Fruit fly (Drosophila melanogaster): ENCODE data around the gene CG31709.

CG31709 gene

DNA sequence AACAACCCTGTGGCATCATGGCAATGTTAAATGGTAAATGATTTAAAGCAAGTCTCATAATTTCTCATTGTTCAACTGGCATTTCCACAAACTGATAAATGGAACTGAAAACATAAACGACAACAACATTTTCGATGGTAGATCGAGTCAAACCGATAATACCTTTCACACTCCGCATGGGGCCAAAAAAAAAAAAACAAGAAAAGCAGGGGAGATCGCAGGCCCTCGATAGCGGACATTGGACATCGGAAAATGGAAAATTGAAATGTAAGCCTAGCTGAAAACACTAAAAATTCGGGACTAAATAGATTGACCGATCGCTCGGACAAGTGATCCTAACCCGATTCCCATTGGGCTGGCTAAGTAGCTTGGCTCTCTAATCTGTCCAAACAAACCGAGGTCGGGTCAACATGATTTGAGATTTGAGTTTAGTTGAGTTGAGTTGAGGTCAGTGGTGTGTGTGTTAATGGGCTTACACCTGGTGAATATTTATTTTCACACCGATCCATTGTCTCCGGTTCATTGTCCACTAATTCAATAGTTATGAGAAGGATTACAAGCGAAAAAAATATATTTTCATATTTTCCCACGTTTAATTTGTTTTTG lies 4.8 kb upstream of the CG31709 start:
- TF ChIP-seq grn (GFP tag; optimal IDR thresholded peaks at IDR 0.05) (peak; percentile 95), zen (tag; optimal IDR thresholded peaks at IDR 0.05) (peak; percentile 40), oc (tag; optimal IDR thresholded peaks at IDR 0.05) (peak; percentile 46), mld (GFP tag; IDR thresholded peaks at IDR 0.05; ENCODE audit: partially characterized antibody) (no peak), CG4360 (GFP tag; IDR thresholded peaks at IDR 0.05) (peak; percentile 70), sqz (GFP tag; optimal IDR thresholded peaks at IDR 0.05) (peak; percentile 61), D19A (tag; optimal IDR thresholded peaks at IDR 0.05) (no peak), CG15479 (GFP tag; optimal IDR thresholded peaks at IDR 0.05) (peak; percentile 5), ac (GFP tag; optimal IDR thresholded peaks at IDR 0.05) (peak; percentile 17), insv (GFP tag; optimal IDR thresholded peaks at IDR 0.05) (peak in 1 of 2 experiments; percentile 71), CG6854 (GFP tag; optimal IDR thresholded peaks at IDR 0.05) (no peak), tll (GFP tag; optimal IDR thresholded peaks at IDR 0.05) (peak in 1 of 2 experiments; percentile 94)

- TF ChIP-seq chif (GFP tag; optimal IDR thresholded peaks at IDR 0.05) = peak in 1 of 2 experiments; percentile 9
- TF ChIP-seq cg (GFP tag; optimal IDR thresholded peaks at IDR 0.05) = peak; percentile 78
- peak; percentile 54 for TF ChIP-seq oc (tag; optimal IDR thresholded peaks at IDR 0.05)
- TF ChIP-seq CG2678 (tag; optimal IDR thresholded peaks at IDR 0.05) = no peak
- TF ChIP-seq CG17829 (tag; optimal IDR thresholded peaks at IDR 0.05) = peak; percentile 90
- peak; percentile 98 for TF ChIP-seq Nf-YC (tag; optimal IDR thresholded peaks at IDR 0.05)
- peak; percentile 23; the same call in 1 of the 2 replicates for TF ChIP-seq seq (GFP tag; IDR thresholded peaks at IDR 0.05)
- peak in 1 of 2 experiments; percentile 55 for TF ChIP-seq insv (GFP tag; optimal IDR thresholded peaks at IDR 0.05)
- TF ChIP-seq CG32772 (GFP tag; IDR thresholded peaks at IDR 0.05) = no peak
- peak; percentile 98 for TF ChIP-seq Nf-YB (GFP tag; optimal IDR thresholded peaks at IDR 0.05)
- peak; percentile 28 for TF ChIP-seq kni (GFP tag; optimal IDR thresholded peaks at IDR 0.05)
- no peak for TF ChIP-seq odd (GFP tag; optimal IDR thresholded peaks at IDR 0.05)
- TF ChIP-seq sens (GFP tag) = peak; percentile 48
- no peak for TF ChIP-seq vnd (GFP tag; IDR thresholded peaks at IDR 0.05; ENCODE audit: partially characterized antibody)
- peak; percentile 0 for TF ChIP-seq pros (GFP tag; optimal IDR thresholded peaks at IDR 0.05)
- no peak for TF ChIP-seq GATAe (GFP tag; conservative IDR thresholded peaks at IDR 0.05)
- TF ChIP-seq Deaf1 (tag; optimal IDR thresholded peaks at IDR 0.05) = peak; percentile 88
- TF ChIP-seq jing (GFP tag; optimal IDR thresholded peaks at IDR 0.05) = peak; percentile 62
- TF ChIP-seq ewg (GFP tag; optimal IDR thresholded peaks at IDR 0.05) = peak; percentile 81
- TF ChIP-seq CG6791 (GFP tag; IDR thresholded peaks at IDR 0.05; ENCODE audit: partially characterized antibody) = 0 out of 3 replicates have a peak, but pooled peaks have one; percentile 15
- peak; percentile 95 for TF ChIP-seq Jarid2 (GFP tag; optimal IDR thresholded peaks at IDR 0.05)
- no peak for TF ChIP-seq CG13296 (GFP tag; optimal IDR thresholded peaks at IDR 0.05)
- peak; percentile 5 to 25 for TF ChIP-seq Trl (optimal IDR thresholded peaks at IDR 0.05)
- TF ChIP-seq Trl (GFP tag; optimal IDR thresholded peaks at IDR 0.05) = no peak
- TF ChIP-seq CG15479 (GFP tag; optimal IDR thresholded peaks at IDR 0.05) = peak; percentile 47
- peak; percentile 58; the same call in 1 of the 2 replicates for TF ChIP-seq Nf-YA (GFP tag; IDR thresholded peaks at IDR 0.05)
- TF ChIP-seq gcm (GFP tag; optimal IDR thresholded peaks at IDR 0.05) = peak; percentile 83
Observed at dm6 chr2L:9581582-9581981, 2.1 kb upstream of the CG31709 start, which contains the start of gene gcm. Gene gcm, minus strand, starts transcription at chr2L:9581745.

Data from whole organism, embryonic.